Worm (Caenorhabditis elegans): ENCODE data around the gene M28.10.

M28.10 gene

DNA sequence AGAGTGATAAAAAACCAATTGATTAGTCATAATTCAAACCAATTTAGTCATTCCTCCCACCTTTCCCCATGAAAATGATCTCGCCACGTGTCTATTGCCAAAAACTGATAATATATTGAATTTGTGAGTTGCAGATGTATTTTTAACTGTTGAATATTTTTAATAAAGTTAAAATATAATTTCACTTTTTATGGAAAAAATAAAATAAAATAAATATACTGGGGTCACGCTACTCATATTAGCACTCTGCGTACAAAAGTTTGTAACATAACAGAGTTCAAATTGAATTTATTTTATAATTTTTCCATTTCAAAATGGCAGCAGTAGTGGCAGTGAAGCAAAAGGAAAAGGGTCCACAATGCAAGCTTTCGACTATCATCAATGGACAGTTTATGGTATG is 29.2 kb upstream of the M28.10 start, which contains the start of gene C14A4.13:
Gene C14A4.13, plus strand, starts transcription at position 301 of the 400 bp plus-strand sequence.
- TF ChIP-seq tab-1 (GFP tag; IDR thresholded peaks at IDR 0.05) (no peak), flt-1 (GFP tag; IDR thresholded peaks at IDR 0.05) (no peak), ztf-23 (GFP tag; IDR thresholded peaks at IDR 0.05) (no peak), T22C8.4 (GFP tag; IDR thresholded peaks at IDR 0.05) (no peak), med-1 (GFP tag; optimal IDR thresholded peaks at IDR 0.05; ENCODE audit: insufficient read depth) (no peak), ztf-29 (GFP tag; IDR thresholded peaks at IDR 0.05) (no peak), cog-1 (tag; optimal IDR thresholded peaks at IDR 0.05) (no peak), klf-2 (GFP tag; conservative IDR thresholded peaks at IDR 0.05) (no peak), ref-1 (GFP tag; conservative IDR thresholded peaks at IDR 0.05) (no peak)

DNA sequence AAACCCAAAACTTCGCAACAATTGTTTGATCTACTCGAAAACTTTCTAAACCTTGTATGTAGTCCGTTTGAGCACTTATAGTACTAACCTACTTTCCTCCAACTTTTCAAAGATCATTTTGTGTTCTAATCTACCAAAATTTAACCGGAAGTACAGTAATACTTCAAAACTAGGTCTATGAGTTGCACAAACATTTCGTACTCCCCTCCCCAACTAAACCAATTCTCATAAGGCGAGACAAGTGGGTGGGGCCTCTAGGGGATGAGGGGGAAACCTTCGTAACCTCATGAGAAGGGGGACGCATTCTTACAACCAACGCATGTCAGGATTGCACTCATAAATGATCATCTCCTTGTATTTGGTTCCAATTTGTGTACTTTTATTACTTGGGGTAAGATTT is 25.4 kb upstream of the M28.10 start, which contains the start of gene cutl-9:
Gene cutl-9, plus strand, starts transcription at position 301 of the 400 bp plus-strand sequence.
- no peak for TF ChIP-seq tab-1 (GFP tag; IDR thresholded peaks at IDR 0.05)
- no peak for TF ChIP-seq klf-2 (GFP tag; conservative IDR thresholded peaks at IDR 0.05)
- TF ChIP-seq ztf-29 (GFP tag; IDR thresholded peaks at IDR 0.05), result no peak

DNA sequence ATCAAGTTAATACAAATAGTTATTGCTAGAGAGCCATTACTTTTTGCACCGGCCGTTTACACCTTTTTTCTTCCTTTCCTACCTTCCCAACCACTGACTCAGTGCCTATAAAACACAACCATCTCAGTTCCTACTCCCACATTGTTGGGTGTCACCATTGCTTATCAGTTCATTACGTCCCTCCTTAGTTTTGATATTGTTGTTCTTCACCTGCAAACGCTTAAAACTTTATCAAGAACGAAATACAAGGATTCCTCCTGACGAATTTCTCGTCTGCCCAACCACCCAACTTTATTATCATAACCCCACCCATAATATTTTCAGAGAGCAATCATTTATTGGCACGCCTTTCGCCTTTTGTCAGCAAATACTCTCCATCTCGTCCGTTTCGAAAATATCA is 20.2 kb upstream of the M28.10 start:
- TF ChIP-seq flt-1 (GFP tag; IDR thresholded peaks at IDR 0.05) (no peak), klf-2 (GFP tag; conservative IDR thresholded peaks at IDR 0.05) (no peak), ref-1 (GFP tag; conservative IDR thresholded peaks at IDR 0.05) (no peak), med-1 (GFP tag; optimal IDR thresholded peaks at IDR 0.05; ENCODE audit: insufficient read depth) (no peak), ztf-29 (GFP tag; IDR thresholded peaks at IDR 0.05) (no peak), ztf-23 (GFP tag; IDR thresholded peaks at IDR 0.05) (no peak)

DNA sequence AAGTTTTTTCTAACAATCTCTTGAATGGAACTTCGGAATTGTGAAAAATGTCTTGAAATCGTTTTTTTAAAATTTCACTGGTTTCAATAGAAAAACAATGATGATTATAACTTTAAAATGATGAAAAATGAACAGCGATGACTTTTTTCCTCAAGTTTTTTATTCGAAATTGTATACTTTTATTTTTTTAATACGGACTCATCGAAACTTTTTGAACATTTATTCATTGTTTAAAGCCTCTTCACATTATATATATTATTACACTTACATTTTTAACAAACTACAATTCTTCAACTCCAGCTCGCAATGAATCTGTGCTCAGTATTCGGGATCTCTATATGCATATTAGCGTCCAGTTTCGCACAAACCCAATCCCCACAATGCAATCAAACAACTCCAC is 19.4 kb upstream of the M28.10 start, which contains the start of gene M28.8:
Gene M28.8, plus strand, starts transcription at position 301 of the 400 bp plus-strand sequence.
- no peak for TF ChIP-seq T22C8.4 (GFP tag; IDR thresholded peaks at IDR 0.05)
- no peak for TF ChIP-seq med-1 (GFP tag; optimal IDR thresholded peaks at IDR 0.05; ENCODE audit: insufficient read depth)
- no peak for TF ChIP-seq ztf-29 (GFP tag; IDR thresholded peaks at IDR 0.05)
- TF ChIP-seq ref-1 (GFP tag; conservative IDR thresholded peaks at IDR 0.05), result no peak
- TF ChIP-seq cog-1 (tag; optimal IDR thresholded peaks at IDR 0.05), result no peak
- TF ChIP-seq tab-1 (GFP tag; IDR thresholded peaks at IDR 0.05), result no peak
- TF ChIP-seq flt-1 (GFP tag; IDR thresholded peaks at IDR 0.05), result no peak
- no peak for TF ChIP-seq ztf-23 (GFP tag; IDR thresholded peaks at IDR 0.05)
- no peak for TF ChIP-seq klf-2 (GFP tag; conservative IDR thresholded peaks at IDR 0.05)

DNA sequence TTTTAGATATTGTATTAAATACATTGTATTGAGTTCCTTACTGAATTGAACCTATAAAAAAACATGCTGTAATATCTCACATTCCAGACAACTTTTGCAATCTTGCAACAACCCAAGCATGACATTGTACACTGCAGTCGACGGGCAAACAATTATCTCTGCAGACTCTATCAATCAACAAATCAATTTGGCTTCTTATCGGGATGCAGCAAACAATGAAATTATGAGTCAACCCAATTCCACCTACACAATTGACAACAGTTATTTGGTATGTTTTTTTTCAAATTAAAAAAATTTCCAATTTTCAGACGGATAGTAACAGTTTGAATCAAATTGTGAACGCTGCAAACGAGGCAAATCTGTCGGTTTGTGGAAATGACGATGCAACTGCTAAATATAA is 16.4 kb upstream of the M28.10 start:
- TF ChIP-seq klf-2 (GFP tag; conservative IDR thresholded peaks at IDR 0.05), result no peak
- TF ChIP-seq ztf-29 (GFP tag; IDR thresholded peaks at IDR 0.05), result no peak
- TF ChIP-seq tab-1 (GFP tag; IDR thresholded peaks at IDR 0.05), result no peak
- TF ChIP-seq flt-1 (GFP tag; IDR thresholded peaks at IDR 0.05), result no peak
- no peak for TF ChIP-seq ref-1 (GFP tag; conservative IDR thresholded peaks at IDR 0.05)
- TF ChIP-seq cog-1 (tag; optimal IDR thresholded peaks at IDR 0.05), result no peak
- no peak for TF ChIP-seq ztf-23 (GFP tag; IDR thresholded peaks at IDR 0.05)
- no peak for TF ChIP-seq med-1 (GFP tag; optimal IDR thresholded peaks at IDR 0.05; ENCODE audit: insufficient read depth)
- no peak for TF ChIP-seq T22C8.4 (GFP tag; IDR thresholded peaks at IDR 0.05)

DNA sequence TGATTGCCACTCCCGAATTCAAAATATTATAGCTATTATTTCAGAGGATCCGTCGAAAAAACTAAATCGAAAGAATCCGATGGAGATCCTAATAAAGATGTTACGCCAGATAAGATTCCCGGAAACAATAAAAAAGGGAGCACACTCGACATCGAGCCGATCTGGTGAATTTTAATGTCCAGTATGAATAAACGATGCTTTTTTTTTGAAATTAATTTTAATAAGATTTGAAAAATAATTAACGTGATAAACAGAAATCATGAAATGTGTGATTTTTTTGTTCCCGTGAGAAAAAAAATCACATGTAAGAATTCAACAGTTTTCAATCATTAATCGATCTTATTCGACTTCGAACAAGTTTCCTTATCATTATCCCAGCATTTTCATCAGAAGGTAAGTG is 8.2 kb upstream of the M28.10 start, which contains the start of gene M28.9:
Gene M28.9, plus strand, starts transcription at position 301 of the 400 bp plus-strand sequence.
- no peak for TF ChIP-seq ztf-29 (GFP tag; IDR thresholded peaks at IDR 0.05)
- no peak for TF ChIP-seq med-1 (GFP tag; optimal IDR thresholded peaks at IDR 0.05; ENCODE audit: insufficient read depth)
- TF ChIP-seq T22C8.4 (GFP tag; IDR thresholded peaks at IDR 0.05), result no peak
- no peak for TF ChIP-seq flt-1 (GFP tag; IDR thresholded peaks at IDR 0.05)
- TF ChIP-seq ztf-23 (GFP tag; IDR thresholded peaks at IDR 0.05), result no peak
- no peak for TF ChIP-seq cog-1 (tag; optimal IDR thresholded peaks at IDR 0.05)
- TF ChIP-seq tab-1 (GFP tag; IDR thresholded peaks at IDR 0.05), result no peak
- TF ChIP-seq ref-1 (GFP tag; conservative IDR thresholded peaks at IDR 0.05), result no peak
- no peak for TF ChIP-seq klf-2 (GFP tag; conservative IDR thresholded peaks at IDR 0.05)

DNA sequence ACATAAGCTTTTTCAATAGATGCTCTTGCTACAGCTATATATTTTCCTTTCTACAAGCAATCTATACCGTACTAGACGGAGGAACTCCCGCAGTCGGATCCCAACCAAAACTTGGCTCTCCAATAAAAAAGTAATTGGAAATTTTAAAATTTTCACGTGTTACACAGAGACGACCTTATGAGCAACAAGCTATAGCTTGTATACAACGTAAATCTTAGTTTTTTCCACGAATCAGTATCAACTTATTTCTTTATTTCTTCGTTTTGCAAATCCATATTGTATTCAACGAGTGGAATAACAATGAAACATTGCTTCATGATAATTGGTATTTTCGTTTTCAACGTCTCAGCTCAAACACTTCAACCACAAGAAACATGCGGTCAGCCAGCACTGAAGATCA is 3.9 kb upstream of the M28.10 start, which contains the start of gene M28.4:
Gene M28.4, plus strand, starts transcription at position 301 of the 400 bp plus-strand sequence.
- no peak for TF ChIP-seq med-1 (GFP tag; optimal IDR thresholded peaks at IDR 0.05; ENCODE audit: insufficient read depth)
- TF ChIP-seq tab-1 (GFP tag; IDR thresholded peaks at IDR 0.05), result no peak
- TF ChIP-seq ref-1 (GFP tag; conservative IDR thresholded peaks at IDR 0.05), result no peak
- no peak for TF ChIP-seq cog-1 (tag; optimal IDR thresholded peaks at IDR 0.05)
- TF ChIP-seq flt-1 (GFP tag; IDR thresholded peaks at IDR 0.05), result no peak
- TF ChIP-seq ztf-23 (GFP tag; IDR thresholded peaks at IDR 0.05), result no peak
- TF ChIP-seq klf-2 (GFP tag; conservative IDR thresholded peaks at IDR 0.05), result no peak
- no peak for TF ChIP-seq ztf-29 (GFP tag; IDR thresholded peaks at IDR 0.05)
- TF ChIP-seq T22C8.4 (GFP tag; IDR thresholded peaks at IDR 0.05), result no peak

DNA sequence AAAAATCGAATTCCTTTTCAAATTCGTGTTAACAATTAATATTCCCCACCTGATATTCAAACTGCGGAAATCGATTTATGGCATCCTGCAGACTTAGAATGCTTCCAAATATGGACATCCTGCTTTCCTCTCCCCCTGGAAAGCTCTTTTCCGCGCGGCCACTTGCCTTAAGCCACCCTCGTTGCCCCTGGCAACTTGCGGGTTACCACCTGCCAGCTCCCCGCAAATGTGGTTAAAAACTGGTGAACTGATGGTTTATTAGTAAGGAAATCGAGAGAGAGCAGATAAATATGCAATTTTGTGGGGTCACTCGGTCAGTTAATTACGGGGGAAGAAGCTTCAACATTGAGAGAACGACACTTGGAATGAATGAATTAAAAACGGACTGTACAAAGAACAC is 4.8 kb downstream of the M28.10 start, which contains the start of gene nphp-1:
Gene nphp-1, minus strand, starts transcription at position 145 of the 400 bp plus-strand sequence.
- TF ChIP-seq ztf-23 (GFP tag; IDR thresholded peaks at IDR 0.05) (no peak), ztf-29 (GFP tag; IDR thresholded peaks at IDR 0.05) (no peak), flt-1 (GFP tag; IDR thresholded peaks at IDR 0.05) (no peak), cog-1 (tag; optimal IDR thresholded peaks at IDR 0.05) (no peak), tab-1 (GFP tag; IDR thresholded peaks at IDR 0.05) (no peak), klf-2 (GFP tag; conservative IDR thresholded peaks at IDR 0.05) (no peak), T22C8.4 (GFP tag; IDR thresholded peaks at IDR 0.05) (no peak), ref-1 (GFP tag; conservative IDR thresholded peaks at IDR 0.05) (no peak), med-1 (GFP tag; optimal IDR thresholded peaks at IDR 0.05; ENCODE audit: insufficient read depth) (no peak)

DNA sequence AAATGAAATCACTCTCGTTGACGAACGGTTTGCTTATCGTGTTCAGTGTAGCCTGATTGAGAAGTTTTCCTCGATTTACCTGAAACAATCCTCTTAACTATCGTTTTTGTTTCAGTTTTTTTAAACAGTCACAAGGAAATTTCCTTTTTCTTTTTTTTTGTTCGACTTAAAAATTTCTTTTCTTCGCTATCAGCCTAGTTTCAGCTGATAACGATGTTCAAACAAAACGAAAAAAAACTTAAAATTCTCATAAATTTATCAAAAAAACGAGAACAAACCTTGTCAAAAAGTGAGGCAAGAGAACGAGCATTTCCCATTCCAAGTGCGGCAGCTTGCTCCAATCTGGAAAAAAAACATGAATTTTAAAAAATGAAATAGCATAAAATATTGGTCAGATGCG is 6.2 kb downstream of the M28.10 start:
- no peak for TF ChIP-seq cog-1 (tag; optimal IDR thresholded peaks at IDR 0.05)
- TF ChIP-seq ztf-23 (GFP tag; IDR thresholded peaks at IDR 0.05), result no peak
- TF ChIP-seq ztf-29 (GFP tag; IDR thresholded peaks at IDR 0.05), result no peak
- TF ChIP-seq T22C8.4 (GFP tag; IDR thresholded peaks at IDR 0.05), result no peak
- no peak for TF ChIP-seq klf-2 (GFP tag; conservative IDR thresholded peaks at IDR 0.05)

DNA sequence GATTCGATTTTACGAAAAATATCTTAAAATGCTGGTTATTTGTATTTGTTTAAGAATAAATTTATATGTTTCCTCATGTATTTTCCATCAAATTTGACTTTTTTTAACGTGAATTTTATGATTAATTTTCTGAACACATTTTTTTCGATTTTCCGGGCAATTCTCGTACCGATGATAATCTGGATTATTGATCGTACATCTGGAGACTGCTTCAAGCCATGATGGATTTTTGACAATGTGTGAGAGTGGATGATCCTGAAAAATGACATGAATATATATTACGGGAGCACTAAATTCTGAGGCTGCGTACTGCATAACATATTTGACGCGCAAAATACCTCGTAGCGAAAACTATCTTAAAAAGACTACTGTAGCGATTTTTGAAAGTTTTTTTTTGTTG is 7.1 kb downstream of the M28.10 start:
- TF ChIP-seq ztf-23 (GFP tag; IDR thresholded peaks at IDR 0.05), result no peak
- TF ChIP-seq klf-2 (GFP tag; conservative IDR thresholded peaks at IDR 0.05), result no peak
- TF ChIP-seq med-1 (GFP tag; optimal IDR thresholded peaks at IDR 0.05; ENCODE audit: insufficient read depth), result no peak
- no peak for TF ChIP-seq cog-1 (tag; optimal IDR thresholded peaks at IDR 0.05)
- TF ChIP-seq T22C8.4 (GFP tag; IDR thresholded peaks at IDR 0.05), result no peak
- TF ChIP-seq flt-1 (GFP tag; IDR thresholded peaks at IDR 0.05), result no peak
- TF ChIP-seq tab-1 (GFP tag; IDR thresholded peaks at IDR 0.05), result no peak
